Fruit fly (Drosophila melanogaster): ENCODE data around the gene CG2926.

CG2926 gene

dm6 chr3R:5568590-5568989 lies 19.6 kb downstream of the CG2926 start, which contains the start of the genes CG2931 and Rheb (continued):
- TF ChIP-seq CG32772 (GFP tag; IDR thresholded peaks at IDR 0.05) (peak; percentile 60), CG43689 (GFP tag; IDR thresholded peaks at IDR 0.05) (no peak), pros (GFP tag; optimal IDR thresholded peaks at IDR 0.05) (no peak), Asciz (GFP tag; optimal IDR thresholded peaks at IDR 0.05) (no peak), Eip74EF (GFP tag; optimal IDR thresholded peaks at IDR 0.05) (no peak), Dip2 (GFP tag; IDR thresholded peaks at IDR 0.05) (no peak), Med (GFP tag) (peak; percentile 92), CG33557 (GFP tag; optimal IDR thresholded peaks at IDR 0.05) (peak; percentile 44), danr (GFP tag; IDR thresholded peaks at IDR 0.05) (peak; percentile 36; the same call in 1 of the 2 replicates), pho (GFP tag; optimal IDR thresholded peaks at IDR 0.05) (peak; percentile 43), CG30431 (GFP tag; optimal IDR thresholded peaks at IDR 0.05) (no peak), Lhr (GFP tag; optimal IDR thresholded peaks at IDR 0.05) (peak; percentile 76), CG16813 (GFP tag; IDR thresholded peaks at IDR 0.05; ENCODE audit: partially characterized antibody) (peak; percentile 83), C15 (GFP tag; IDR thresholded peaks at IDR 0.05) (no peak), disco-r (GFP tag; optimal IDR thresholded peaks at IDR 0.05) (no peak), Nf-YC (tag; optimal IDR thresholded peaks at IDR 0.05) (peak; percentile 61), CG14441 (GFP tag; IDR thresholded peaks at IDR 0.05) (peak; percentile 79), CG3995 (GFP tag; optimal IDR thresholded peaks at IDR 0.05) (peak; percentile 53), CG2120 (GFP tag; optimal IDR thresholded peaks at IDR 0.05) (peak; percentile 83), ssp (GFP tag; IDR thresholded peaks at IDR 0.05) (peak; percentile 93), BEAF-32 (GFP tag; optimal IDR thresholded peaks at IDR 0.05) (peak; percentile 91), CG31441 (GFP tag; IDR thresholded peaks at IDR 0.05) (peak; percentile 61), ab (GFP tag; optimal IDR thresholded peaks at IDR 0.05) (no peak), her (GFP tag; optimal IDR thresholded peaks at IDR 0.05) (no peak), Nf-YA (GFP tag; IDR thresholded peaks at IDR 0.05) (no peak), jigr1 (GFP tag; IDR thresholded peaks at IDR 0.05) (no peak), HLH4C (GFP tag; IDR thresholded peaks at IDR 0.05; ENCODE audit: partially characterized antibody) (peak; percentile 65), Awh (GFP tag; IDR thresholded peaks at IDR 0.05) (peak; percentile 59), CG4617 (GFP tag; optimal IDR thresholded peaks at IDR 0.05; ENCODE audit: borderline replicate concordance) (peak; percentile 87), dpn (GFP tag; optimal IDR thresholded peaks at IDR 0.05) (peak; percentile 50 to 69), ranshi (GFP tag; IDR thresholded peaks at IDR 0.05) (0 out of 2 replicates have a peak, but pooled peaks have one; percentile 51), CG8089 (GFP tag; optimal IDR thresholded peaks at IDR 0.05) (peak; percentile 4), chm (GFP tag; IDR thresholded peaks at IDR 0.05) (0 out of 2 replicates have a peak, but pooled peaks have one; percentile 12), gsb-n (tag; optimal IDR thresholded peaks at IDR 0.05) (peak; percentile 29), CG31388 (GFP tag; optimal IDR thresholded peaks at IDR 0.05) (no peak), h (optimal IDR thresholded peaks at IDR 0.05) (no peak), ato (GFP tag; IDR thresholded peaks at IDR 0.05; ENCODE audit: partially characterized antibody) (no peak), Gsc (GFP tag; IDR thresholded peaks at IDR 0.05) (0 out of 2 replicates have a peak, but pooled peaks have one; percentile 7), CG1832 (GFP tag; optimal IDR thresholded peaks at IDR 0.05) (no peak), kah (GFP tag; optimal IDR thresholded peaks at IDR 0.05) (no peak), pnt (GFP tag; optimal IDR thresholded peaks at IDR 0.05) (peak; percentile 46), CG12942 (GFP tag; optimal IDR thresholded peaks at IDR 0.05) (peak; percentile 58), CG7271 (tag; optimal IDR thresholded peaks at IDR 0.05) (peak; percentile 57), CG10321 (GFP tag; IDR thresholded peaks at IDR 0.05) (no peak), CG11247 (GFP tag; IDR thresholded peaks at IDR 0.05) (peak; percentile 47), CG12071 (GFP tag; optimal IDR thresholded peaks at IDR 0.05) (no peak), bowl (GFP tag; IDR thresholded peaks at IDR 0.05) (no peak), toy (GFP tag; IDR thresholded peaks at IDR 0.05) (no peak), CG17361 (GFP tag; IDR thresholded peaks at IDR 0.05) (peak; percentile 65; the same call in 1 of the 3 replicates), Oli (tag; optimal IDR thresholded peaks at IDR 0.05) (peak; percentile 19), CG31224 (GFP tag; IDR thresholded peaks at IDR 0.05) (no peak), CG7745 (tag; optimal IDR thresholded peaks at IDR 0.05) (no peak)
